Fruit fly (Drosophila melanogaster) whole organism, embryonic: Measurements from ENCODE around the gene CG2104.

Experiments used
- Ada2b ChIP-seq: fragments of 200-800 bp; sonication (Bioruptor generic); IDR thresholded peaks from 2 replicates; pipeline ENCODE4 v1.3.6; 2022; ENCODE audit warnings: missing biosample characterization, missing genetic modification characterization
- Blimp-1 ChIP-seq: fragments of 200-800 bp; sonication (Bioruptor generic); optimal IDR thresholded peaks from 3 replicates; lab custom pipeline; 2018; ENCODE audit warnings: missing biosample characterization, missing genetic modification characterization, mild to moderate bottlenecking, moderate library complexity, missing genetic modification reagents
- CG11085 ChIP-seq: fragments of 200-800 bp; sonication (Bioruptor generic); IDR thresholded peaks from 2 replicates; pipeline ENCODE4 v1.3.6; 2022; ENCODE audit warnings: missing biosample characterization, missing genetic modification characterization
- CG11093 ChIP-seq: fragments of 200-800 bp; sonication (Bioruptor generic); IDR thresholded peaks from 3 replicates; pipeline ENCODE4 v1.3.6; 2022; ENCODE audit warnings: missing biosample characterization, missing genetic modification characterization
- CG11560 ChIP-seq: fragments of 200-800 bp; sonication (Bioruptor generic); IDR thresholded peaks from 3 replicates; pipeline ENCODE4 v1.3.6; 2022; ENCODE audit warnings: missing biosample characterization, missing genetic modification characterization
- CG11723 ChIP-seq: fragments of 200-800 bp; sonication (Bioruptor generic); optimal IDR thresholded peaks from 2 replicates; lab custom pipeline; 2017; ENCODE audit warnings: missing biosample characterization, mild to moderate bottlenecking, missing genetic modification characterization
- CG12391 ChIP-seq: fragments of 200-800 bp; sonication (Bioruptor generic); optimal IDR thresholded peaks from 3 replicates; lab custom pipeline; 2018; ENCODE audit warnings: missing biosample characterization, mild to moderate bottlenecking, missing genetic modification characterization, moderate library complexity
- CG12769 ChIP-seq: fragments of 200-800 bp; sonication (Bioruptor generic); optimal IDR thresholded peaks from 2 replicates; lab custom pipeline; 2019; ENCODE audit warnings: missing biosample characterization, mild to moderate bottlenecking, missing genetic modification characterization, moderate library complexity
- CG15514 ChIP-seq: fragments of 200-800 bp; sonication (Bioruptor generic); optimal IDR thresholded peaks from 3 replicates; lab custom pipeline; 2017; ENCODE audit warnings: missing biosample characterization, missing genetic modification characterization, mild to moderate bottlenecking, moderate library complexity, missing genetic modification reagents
- CG16815 ChIP-seq: fragments of 200-800 bp; sonication (Bioruptor generic); optimal IDR thresholded peaks from 3 replicates; lab custom pipeline; 2017; ENCODE audit warnings: missing biosample characterization, mild to moderate bottlenecking, missing genetic modification characterization
- CG17385 ChIP-seq: fragments of 200-800 bp; sonication (Bioruptor generic); optimal IDR thresholded peaks from 3 replicates; lab custom pipeline; 2018; ENCODE audit warnings: missing biosample characterization, mild to moderate bottlenecking, missing genetic modification characterization
- CG18011 ChIP-seq: fragments of 200-800 bp; sonication (Bioruptor generic); optimal IDR thresholded peaks from 2 replicates; lab custom pipeline; 2017; ENCODE audit warnings: missing biosample characterization, missing genetic modification characterization, mild to moderate bottlenecking, moderate library complexity, missing genotype
- CG18262 ChIP-seq: fragments of 200-800 bp; optimal IDR thresholded peaks from 3 replicates; lab custom pipeline; 2019; ENCODE audit warnings: missing biosample characterization, mild to moderate bottlenecking, missing genetic modification characterization, moderate library complexity
- CG2875 ChIP-seq: fragments of 200-800 bp; sonication (Bioruptor generic); optimal IDR thresholded peaks from 2 replicates; lab custom pipeline; 2017; ENCODE audit warnings: missing biosample characterization, mild to moderate bottlenecking, missing genetic modification characterization, missing genetic modification reagents
- CG30431 ChIP-seq: fragments of 200-800 bp; sonication (Bioruptor generic); optimal IDR thresholded peaks from 2 replicates; lab custom pipeline; 2017; ENCODE audit warnings: missing biosample characterization, missing genetic modification characterization
- CG33557 ChIP-seq: fragments of 200-800 bp; sonication (Bioruptor generic); optimal IDR thresholded peaks from 2 replicates; lab custom pipeline; 2019; ENCODE audit warnings: missing biosample characterization, mild to moderate bottlenecking, missing genetic modification characterization, moderate library complexity
- CG43689 ChIP-seq: fragments of 200-800 bp; sonication (Bioruptor generic); IDR thresholded peaks from 2 replicates; pipeline ENCODE4 v1.3.6; 2022; ENCODE audit warnings: missing biosample characterization, missing genetic modification characterization
- CG5245 ChIP-seq: fragments of 200-800 bp; sonication (Bioruptor generic); optimal IDR thresholded peaks from 3 replicates; lab custom pipeline; 2016; ENCODE audit warnings: missing biosample characterization, missing genetic modification characterization
- CG6689 ChIP-seq: fragments of 200-800 bp; sonication (Bioruptor generic); IDR thresholded peaks from 2 replicates; pipeline ENCODE4 v1.3.6; 2022; ENCODE audit warnings: missing biosample characterization, missing genetic modification characterization
- CG9437 ChIP-seq: fragments of 200-800 bp; sonication (Bioruptor generic); optimal IDR thresholded peaks from 2 replicates; lab custom pipeline; 2018; ENCODE audit warnings: missing biosample characterization, mild to moderate bottlenecking, missing genetic modification characterization
- CG9817 ChIP-seq: fragments of 200-800 bp; sonication (Bioruptor generic); optimal IDR thresholded peaks from 2 replicates; lab custom pipeline; 2018; ENCODE audit warnings: missing biosample characterization, mild to moderate bottlenecking, missing genetic modification characterization, moderate library complexity
- Dll ChIP-seq: fragments of 200-800 bp; sonication (Bioruptor generic); IDR thresholded peaks from 4 replicates; pipeline ENCODE4 v1.3.6; 2022; ENCODE audit warnings: missing biosample characterization, missing genetic modification characterization; ENCODE audit not compliant: partially characterized antibody
- ERR ChIP-seq: fragments of 200-800 bp; sonication (Bioruptor generic); optimal IDR thresholded peaks from 2 replicates; lab custom pipeline; 2016; ENCODE audit warnings: missing biosample characterization, missing genetic modification characterization
- H2.0 ChIP-seq: fragments of 200-800 bp; sonication (Bioruptor generic); IDR thresholded peaks from 2 replicates; pipeline ENCODE4 v1.3.6; 2022; ENCODE audit warnings: missing biosample characterization, missing genetic modification characterization
- Lhr ChIP-seq: fragments of 200-800 bp; sonication (Bioruptor generic); optimal IDR thresholded peaks from 3 replicates; lab custom pipeline; 2017; ENCODE audit warnings: mild to moderate bottlenecking, missing biosample characterization, missing genetic modification reagents, missing genetic modification characterization
- Xbp1 ChIP-seq: fragments of 200-800 bp; sonication (Bioruptor generic); optimal IDR thresholded peaks from 3 replicates; lab custom pipeline; 2016; ENCODE audit warnings: missing biosample characterization, mild to moderate bottlenecking, missing genetic modification characterization
- bbx ChIP-seq: fragments of 200-800 bp; sonication (Bioruptor generic); IDR thresholded peaks from 2 replicates; pipeline ENCODE4 v1.3.6; 2022; ENCODE audit warnings: missing biosample characterization, missing genetic modification characterization; ENCODE audit not compliant: partially characterized antibody
- dimm ChIP-seq: fragments of 200-800 bp; sonication (Bioruptor generic); IDR thresholded peaks from 2 replicates; pipeline ENCODE4 v1.3.6; 2022; ENCODE audit warnings: missing biosample characterization, missing genetic modification characterization
- exex ChIP-seq: fragments of 200-800 bp; sonication (Bioruptor generic); optimal IDR thresholded peaks from 4 replicates; lab custom pipeline; 2018; ENCODE audit warnings: missing biosample characterization, mild to moderate bottlenecking, missing genetic modification characterization, moderate library complexity
- grau ChIP-seq: fragments of 200-800 bp; optimal IDR thresholded peaks from 3 replicates; lab custom pipeline; 2019; ENCODE audit warnings: missing biosample characterization, mild to moderate bottlenecking, missing genetic modification characterization, moderate library complexity
- gt ChIP-seq: fragments of 200-800 bp; sonication (Bioruptor generic); IDR thresholded peaks from 2 replicates; pipeline ENCODE4 v1.3.6; 2022; ENCODE audit warnings: missing biosample characterization, missing genetic modification characterization
- kah ChIP-seq: fragments of 200-800 bp; sonication (Bioruptor generic); optimal IDR thresholded peaks from 2 replicates; lab custom pipeline; 2018; ENCODE audit warnings: missing biosample characterization, mild to moderate bottlenecking, missing genetic modification characterization
- luna ChIP-seq: fragments of 200-800 bp; sonication (Bioruptor generic); optimal IDR thresholded peaks from 2 replicates; lab custom pipeline; 2016; ENCODE audit warnings: missing biosample characterization, missing genetic modification characterization
- mirr ChIP-seq: fragments of 200-800 bp; sonication (Bioruptor generic); optimal IDR thresholded peaks from 3 replicates; lab custom pipeline; 2018; ENCODE audit warnings: missing biosample characterization, mild to moderate bottlenecking, missing genetic modification characterization
- nerfin-1 ChIP-seq: fragments of 200-800 bp; sonication (Bioruptor generic); optimal IDR thresholded peaks from 3 replicates; lab custom pipeline; 2019; ENCODE audit warnings: missing biosample characterization, mild to moderate bottlenecking, missing genetic modification characterization, moderate library complexity
- nmo ChIP-seq: fragments of 200-800 bp; sonication (Bioruptor generic); optimal IDR thresholded peaks from 2 replicates; lab custom pipeline; 2018; ENCODE audit warnings: missing biosample characterization, mild to moderate bottlenecking, missing genetic modification characterization, moderate library complexity
- nom ChIP-seq: fragments of 200-800 bp; sonication (Bioruptor generic); optimal IDR thresholded peaks from 2 replicates; lab custom pipeline; 2017; ENCODE audit warnings: missing biosample characterization, missing genetic modification characterization, mild to moderate bottlenecking, moderate library complexity, missing genetic modification reagents
- pan ChIP-seq, 4 experiments: fragments of >200 bp in 3 of 4; fragments of 200-800 bp in 1 of 4; sonication (Bioruptor generic) in 1 of 4; optimal IDR thresholded peaks in 3 of 4; IDR thresholded peaks in 1 of 4; 2 replicates each; pipeline versions ENCODE4 v1.3.6 to Lab custom; 2017 to 2022; ENCODE audit warnings: missing biosample characterization in 2 of 4, missing genetic modification characterization in 2 of 4, mixed read lengths in 1 of 4
- pho ChIP-seq: fragments of 200-800 bp; sonication (Bioruptor generic); optimal IDR thresholded peaks from 2 replicates; lab custom pipeline; 2016; ENCODE audit warnings: missing biosample characterization, missing genetic modification characterization
- pzg ChIP-seq: fragments of 200-800 bp; sonication (Bioruptor generic); optimal IDR thresholded peaks from 3 replicates; lab custom pipeline; 2018; ENCODE audit warnings: missing biosample characterization, mild to moderate bottlenecking, missing genetic modification characterization, moderate library complexity
- repo ChIP-seq: fragments of 200-800 bp; sonication (Bioruptor generic); optimal IDR thresholded peaks from 2 replicates; lab custom pipeline; 2016; ENCODE audit warnings: missing biosample characterization, missing genetic modification characterization
- ro ChIP-seq: fragments of 200-800 bp; sonication (Bioruptor generic); IDR thresholded peaks from 2 replicates; pipeline ENCODE4 v1.3.6; 2022; ENCODE audit warnings: missing biosample characterization, missing genetic modification characterization
- sd ChIP-seq: fragments of 200-800 bp; sonication (Bioruptor generic); optimal IDR thresholded peaks from 3 replicates; lab custom pipeline; 2018; ENCODE audit warnings: missing biosample characterization, mild to moderate bottlenecking, missing genetic modification characterization, moderate library complexity
- sima ChIP-seq: fragments of 200-800 bp; sonication (Bioruptor generic); optimal IDR thresholded peaks from 2 replicates; lab custom pipeline; 2016; ENCODE audit warnings: missing biosample characterization, missing genetic modification characterization
- sug ChIP-seq: fragments of 200-800 bp; optimal IDR thresholded peaks from 2 replicates; lab custom pipeline; 2019; ENCODE audit warnings: missing biosample characterization, mild to moderate bottlenecking, missing genetic modification characterization, moderate library complexity
- vnd ChIP-seq: fragments of 200-800 bp; sonication (Bioruptor generic); IDR thresholded peaks from 3 replicates; pipeline ENCODE4 v1.3.6; 2022; ENCODE audit warnings: missing biosample characterization, missing genetic modification characterization; ENCODE audit not compliant: partially characterized antibody
- z ChIP-seq: fragments of 200-800 bp; sonication (Bioruptor generic); IDR thresholded peaks from 3 replicates; pipeline ENCODE4 v1.3.6; 2022; ENCODE audit warnings: missing biosample characterization, missing genetic modification characterization
- zen ChIP-seq: fragments of 200-800 bp; sonication (Bioruptor generic); optimal IDR thresholded peaks from 3 replicates; lab custom pipeline; 2018; ENCODE audit warnings: missing biosample characterization, mild to moderate bottlenecking, missing genetic modification characterization, moderate library complexity

The CG2104 gene

dm6 chr3R:5671795-5672657, 21.1 kb downstream of the CG2104 start (continued):
- TF ChIP-seq mirr (peak; percentile 79), Xbp1 (GFP tag; lab: Kevin White, UChicago) (no peak), CG17385 (GFP tag; lab: Kevin White, UChicago) (no peak), CG11085 (GFP tag; lab: Robert Waterston, UW) (no peak), Dll (0 out of 4 replicates have a peak, but pooled peaks have one; percentile 28), pzg (GFP tag; lab: Kevin White, UChicago) (no peak), bbx (peak; percentile 27; the same call in 1 of the 2 replicates), CG30431 (GFP tag; lab: Kevin White, UChicago) (no peak), CG12769 (tag; lab: Kevin White, UChicago) (no peak), kah (GFP tag; lab: Kevin White, UChicago) (no peak), zen (peak; percentile 76), nmo (GFP tag; lab: Kevin White, UChicago) (no peak), CG9817 (tag; lab: Kevin White, UChicago) (no peak), luna (GFP tag; lab: Kevin White, UChicago) (no peak), vnd (GFP tag; lab: Robert Waterston, UW) (no peak), CG11723 (GFP tag; lab: Kevin White, UChicago) (no peak), CG15514 (GFP tag; lab: Kevin White, UChicago) (no peak), Lhr (no peak), dimm (GFP tag; lab: Robert Waterston, UW) (no peak), Ada2b (GFP tag; lab: Robert Waterston, UW) (no peak), pho (no peak), sug (tag; lab: Kevin White, UChicago) (peak; percentile 10), CG12391 (no peak), CG11560 (tag; lab: Robert Waterston, UW) (no peak), ro (GFP tag; lab: Robert Waterston, UW) (no peak), CG43689 (no peak), H2.0 (no peak), exex (tag; lab: Kevin White, UChicago) (peak; percentile 63), CG6689 (GFP tag; lab: Robert Waterston, UW) (no peak), CG18011 (GFP tag; lab: Kevin White, UChicago) (no peak), CG33557 (GFP tag; lab: Kevin White, UChicago) (no peak), CG11093 (no peak), grau (tag; lab: Kevin White, UChicago) (no peak), gt (GFP tag; lab: Robert Waterston, UW) (no peak), ERR (no peak), z (GFP tag; lab: Robert Waterston, UW) (no peak), CG5245 (GFP tag; lab: Kevin White, UChicago) (no peak), nom (no peak), sima (GFP tag; lab: Kevin White, UChicago) (no peak), Blimp-1 (GFP tag; lab: Kevin White, UChicago) (no peak), pan (optimal IDR thresholded peaks at IDR 0.05; lab: Kevin White, UChicago) (no peak), pan (GFP tag; optimal IDR thresholded peaks at IDR 0.05 in 1 of 2, IDR thresholded peaks at IDR 0.05 in 1 of 2) (no peak), CG2875 (GFP tag; lab: Kevin White, UChicago) (no peak), CG18262 (tag; lab: Kevin White, UChicago) (no peak), sd (tag; lab: Kevin White, UChicago) (peak; percentile 59), nerfin-1 (tag; lab: Kevin White, UChicago) (peak; percentile 5), CG9437 (GFP tag; lab: Kevin White, UChicago) (no peak), repo (GFP tag; lab: Kevin White, UChicago) (no peak), CG16815 (GFP tag; lab: Kevin White, UChicago) (no peak)
